Worm (Caenorhabditis elegans) whole organism, L1 larva: ENCODE results near the gene K08D8.9.

Experiments
- C04F5.9 ChIP-seq: sonication (generic microtip); optimal IDR thresholded peaks from 2 replicates; lab custom pipeline; 2016; ENCODE audit warnings: missing genetic modification characterization, missing compliant biosample characterization
- C16A3.4 ChIP-seq: fragments of 150-350 bp; optimal IDR thresholded peaks from 2 replicates; lab custom pipeline; 2014; ENCODE audit warnings: missing biosample characterization, missing genetic modification characterization
- F16B12.6 ChIP-seq: fragments of 150-350 bp; optimal IDR thresholded peaks from 2 replicates; lab custom pipeline; 2014; ENCODE audit warnings: missing biosample characterization, missing genetic modification characterization
- alr-1 ChIP-seq: fragments of 200-800 bp; sonication (Bioruptor generic); optimal IDR thresholded peaks from 2 replicates; lab custom pipeline; 2018; ENCODE audit warnings: borderline replicate concordance, mild to moderate bottlenecking, missing genetic modification characterization, missing compliant biosample characterization
- aly-2 ChIP-seq: fragments of 150-350 bp; optimal IDR thresholded peaks from 2 replicates; lab custom pipeline; 2014; ENCODE audit warnings: missing biosample characterization, missing genetic modification characterization
- ama-1 ChIP-seq: fragments of 150-350 bp; optimal IDR thresholded peaks from 2 replicates; lab custom pipeline; 2014
- ceh-63 ChIP-seq: fragments of 200-800 bp; sonication (Bioruptor generic); optimal IDR thresholded peaks from 2 replicates; lab custom pipeline; 2018; ENCODE audit warnings: mild to moderate bottlenecking, missing genetic modification characterization, missing compliant biosample characterization
- ceh-8 ChIP-seq: fragments of 200-800 bp; sonication (Bioruptor generic); optimal IDR thresholded peaks from 2 replicates; lab custom pipeline; 2018; ENCODE audit warnings: mild to moderate bottlenecking, missing genetic modification characterization, moderate library complexity, missing compliant biosample characterization
- ceh-88 ChIP-seq: fragments of 200-800 bp; sonication (Bioruptor generic); IDR thresholded peaks from 2 replicates; pipeline ENCODE4 v1.3.6; 2022; ENCODE audit warnings: missing genetic modification characterization, missing compliant biosample characterization
- dpl-1 ChIP-seq, 3 experiments: fragments of 150-350 bp in 2 of 3; sonication (generic microtip) in 1 of 3; optimal IDR thresholded peaks; 2 replicates each; lab custom pipeline; 2014 to 2017; ENCODE audit warnings: missing biosample characterization in 3 of 3, missing genetic modification characterization in 3 of 3, missing genetic modification reagents in 3 of 3
- elt-2 ChIP-seq: sonication (generic microtip); optimal IDR thresholded peaks from 2 replicates; lab custom pipeline; 2016; ENCODE audit warnings: missing genetic modification characterization, mild to moderate bottlenecking, inconsistent platforms, missing compliant biosample characterization, missing genetic modification reagents
- ets-5 ChIP-seq: fragments of 200-800 bp; sonication (Bioruptor generic); IDR thresholded peaks from 2 replicates; pipeline ENCODE4 v1.3.6; 2022; ENCODE audit warnings: missing genetic modification characterization, missing compliant biosample characterization
- fkh-4 ChIP-seq: sonication (generic microtip); optimal IDR thresholded peaks from 2 replicates; lab custom pipeline; 2016; ENCODE audit warnings: missing compliant biosample characterization, missing genetic modification characterization, borderline replicate concordance
- fos-1 ChIP-seq: fragments of 150-350 bp; optimal IDR thresholded peaks from 2 replicates; lab custom pipeline; 2014; ENCODE audit warnings: missing biosample characterization, missing genetic modification characterization
- hlh-4 ChIP-seq: sonication (generic microtip); optimal IDR thresholded peaks from 2 replicates; lab custom pipeline; 2016; ENCODE audit warnings: mild to moderate bottlenecking, missing genetic modification characterization, missing compliant biosample characterization
- hpl-2 ChIP-seq: fragments of 150-350 bp; optimal IDR thresholded peaks from 2 replicates; lab custom pipeline; 2014; ENCODE audit warnings: missing biosample characterization, missing genetic modification reagents, missing genetic modification characterization
- irx-1 ChIP-seq: sonication (generic microtip); optimal IDR thresholded peaks from 2 replicates; lab custom pipeline; 2016; ENCODE audit warnings: missing genetic modification characterization, missing compliant biosample characterization
- lin-15B ChIP-seq: fragments of 150-350 bp; sonication (generic microtip); optimal IDR thresholded peaks from 3 replicates; lab custom pipeline; 2014; ENCODE audit warnings: missing biosample characterization, missing genetic modification characterization
- lir-3 ChIP-seq: sonication (generic microtip); optimal IDR thresholded peaks from 2 replicates; lab custom pipeline; 2016; ENCODE audit warnings: mild to moderate bottlenecking, missing genetic modification characterization, moderate library complexity, missing compliant biosample characterization; ENCODE audit not compliant: poor library complexity
- lsy-2 ChIP-seq, 2 experiments: fragments of 150-350 bp; optimal IDR thresholded peaks; 2 replicates each; lab custom pipeline; 2014; ENCODE audit warnings: missing biosample characterization in 2 of 2, missing genetic modification characterization in 2 of 2
- mdl-1 ChIP-seq, 2 experiments: fragments of 150-350 bp; optimal IDR thresholded peaks; 2 replicates each; lab custom pipeline; 2014 to 2017; ENCODE audit warnings: missing biosample characterization in 2 of 2, missing genetic modification characterization in 2 of 2, inconsistent platforms in 1 of 2
- mef-2 ChIP-seq: fragments of 150-350 bp; optimal IDR thresholded peaks from 2 replicates; lab custom pipeline; 2014; ENCODE audit warnings: missing biosample characterization, missing genetic modification characterization
- nhr-11 ChIP-seq: fragments of 150-350 bp; optimal IDR thresholded peaks from 2 replicates; lab custom pipeline; 2014; ENCODE audit warnings: missing biosample characterization, missing genetic modification characterization
- nhr-47 ChIP-seq: sonication (generic microtip); optimal IDR thresholded peaks from 2 replicates; lab custom pipeline; 2016; ENCODE audit warnings: mild to moderate bottlenecking, missing genetic modification characterization, moderate library complexity, missing compliant biosample characterization
- nhr-84 ChIP-seq: sonication (generic microtip); optimal IDR thresholded peaks from 2 replicates; lab custom pipeline; 2017; ENCODE audit warnings: missing biosample characterization, missing genetic modification characterization
- nhr-85 ChIP-seq: sonication (generic microtip); peaks from one replicate; lab custom pipeline; 2016; ENCODE audit warnings: missing genetic modification characterization, inconsistent platforms, missing compliant biosample characterization
- pqm-1 ChIP-seq: sonication (generic microtip); optimal IDR thresholded peaks from 3 replicates; lab custom pipeline; 2017; ENCODE audit warnings: missing biosample characterization, missing genetic modification characterization
- rnt-1 ChIP-seq: sonication (generic microtip); optimal IDR thresholded peaks from 2 replicates; lab custom pipeline; 2016; ENCODE audit warnings: mild to moderate bottlenecking, missing genetic modification characterization, moderate library complexity, missing compliant biosample characterization
- sox-4 ChIP-seq: sonication (generic microtip); optimal IDR thresholded peaks from 2 replicates; lab custom pipeline; 2016; ENCODE audit warnings: missing genetic modification characterization, missing compliant biosample characterization
- sptf-1 ChIP-seq: fragments of 150-350 bp; optimal IDR thresholded peaks from 2 replicates; lab custom pipeline; 2014; ENCODE audit warnings: missing biosample characterization, missing genetic modification characterization
- sup-37 ChIP-seq: fragments of 200-800 bp; sonication (Bioruptor generic); optimal IDR thresholded peaks from 2 replicates; lab custom pipeline; 2018; ENCODE audit warnings: mild to moderate bottlenecking, missing genetic modification characterization, missing compliant biosample characterization
- unc-86 ChIP-seq: sonication (generic microtip); optimal IDR thresholded peaks from 2 replicates; lab custom pipeline; 2016; ENCODE audit warnings: missing genetic modification characterization, missing compliant biosample characterization
- vab-15 ChIP-seq: sonication (generic microtip); optimal IDR thresholded peaks from 2 replicates; lab custom pipeline; 2017; ENCODE audit warnings: missing genotype, mild to moderate bottlenecking, missing genetic modification characterization, missing compliant biosample characterization
- xbp-1 ChIP-seq: sonication (generic microtip); optimal IDR thresholded peaks from 2 replicates; lab custom pipeline; 2016; ENCODE audit warnings: missing genetic modification characterization, missing compliant biosample characterization
- ztf-4 ChIP-seq: fragments of 150-350 bp; optimal IDR thresholded peaks from 2 replicates; lab custom pipeline; 2014; ENCODE audit warnings: missing biosample characterization, missing genetic modification characterization

K08D8.9 gene

DNA sequence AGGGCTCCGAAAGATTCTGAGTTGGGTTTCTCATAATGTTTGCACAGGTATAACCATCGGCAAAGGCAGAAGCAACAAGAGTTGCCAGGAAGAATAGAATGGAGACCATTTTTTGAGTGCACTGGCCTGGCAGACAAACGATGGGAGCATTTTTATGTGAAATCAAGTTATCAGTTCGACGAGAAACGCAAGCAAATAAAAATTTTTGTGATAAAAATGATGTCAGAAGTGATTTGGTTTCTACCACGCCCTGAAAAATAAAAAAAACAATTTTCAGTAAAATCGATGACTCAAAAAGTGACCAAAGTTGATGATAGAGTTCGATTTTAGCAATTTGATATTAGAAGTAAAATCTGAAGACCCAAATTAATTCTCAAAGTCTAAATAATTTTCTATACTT is 10.4 kb downstream of the K08D8.9 start, which contains the start of gene K08D8.4:
Gene K08D8.4 (minus strand): TSS at position 128 of the 400 bp plus-strand sequence.
- peak; percentile 58 for TF ChIP-seq elt-2 (tag; lab: Kevin White, UChicago)
- TF ChIP-seq irx-1 (tag; lab: Kevin White, UChicago) = no peak

DNA sequence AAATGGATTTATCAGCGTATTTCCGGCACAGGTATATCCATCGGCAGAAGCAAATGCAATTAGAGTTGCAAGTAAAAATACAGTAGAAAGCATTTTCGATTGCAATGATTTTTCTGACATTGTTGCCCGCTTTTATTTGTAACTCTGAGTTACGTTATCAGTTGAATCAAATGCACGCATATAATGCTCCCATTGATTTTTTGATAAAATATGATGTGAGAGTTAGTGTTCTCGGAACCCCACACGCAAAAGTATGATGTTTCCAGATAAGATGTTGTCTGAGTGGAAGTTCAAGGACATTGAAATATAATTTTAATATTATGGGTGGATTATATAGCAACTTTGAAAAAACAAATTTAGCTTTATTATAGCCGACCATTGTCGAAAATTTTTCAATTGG is 12.5 kb downstream of the K08D8.9 start, which contains the start of gene K08D8.5:
Gene K08D8.5 (minus strand): TSS at position 140 of the 400 bp plus-strand sequence.
- TF ChIP-seq nhr-84 (tag; lab: Kevin White, UChicago) (no peak), ama-1 (lab: Kevin White, UChicago) (no peak), elt-2 (tag; lab: Kevin White, UChicago) (peak; percentile 84), ztf-4 (tag; lab: Kevin White, UChicago) (no peak), lin-15B (no peak), xbp-1 (tag; lab: Kevin White, UChicago) (no peak)
- TF ChIP-seq, all 84 proteins: peak for 1

ce11 chrIV:12914532-12915019 is 15.1 kb downstream of the K08D8.9 start, which contains the start of gene irg-6:
Gene irg-6 (minus strand): TSS chrIV:12914969.
- no peak for TF ChIP-seq pqm-1 (tag; lab: Kevin White, UChicago)
- TF ChIP-seq nhr-85 (tag; lab: Kevin White, UChicago) = peak; percentile 0

DNA sequence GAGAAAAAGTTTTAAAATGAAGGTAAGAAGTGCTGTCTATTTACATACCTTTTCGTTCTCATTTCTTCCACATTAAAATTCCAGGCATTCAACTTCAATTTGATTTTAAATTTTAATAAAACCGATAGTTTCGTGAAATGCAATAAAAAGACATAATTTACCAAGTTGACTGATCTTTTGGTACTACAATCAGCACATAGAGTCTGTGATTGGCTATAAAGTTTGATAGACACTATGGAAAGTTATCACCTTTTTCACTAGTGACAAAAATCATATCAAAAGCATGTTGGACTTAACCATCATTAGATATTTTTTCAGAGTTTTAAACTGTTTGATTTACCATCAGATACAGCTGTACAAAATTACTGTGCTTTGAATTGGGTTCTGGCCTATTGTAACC is 16.0 kb downstream of the K08D8.9 start, which contains the start of gene srz-15:
Gene srz-15 (plus strand): TSS at position 301 of the 400 bp plus-strand sequence.
- TF ChIP-seq sptf-1 (no peak), ceh-8 (no peak), ceh-63 (GFP tag; lab: Kevin White, UChicago) (no peak), C04F5.9 (tag; lab: Kevin White, UChicago) (no peak)

DNA sequence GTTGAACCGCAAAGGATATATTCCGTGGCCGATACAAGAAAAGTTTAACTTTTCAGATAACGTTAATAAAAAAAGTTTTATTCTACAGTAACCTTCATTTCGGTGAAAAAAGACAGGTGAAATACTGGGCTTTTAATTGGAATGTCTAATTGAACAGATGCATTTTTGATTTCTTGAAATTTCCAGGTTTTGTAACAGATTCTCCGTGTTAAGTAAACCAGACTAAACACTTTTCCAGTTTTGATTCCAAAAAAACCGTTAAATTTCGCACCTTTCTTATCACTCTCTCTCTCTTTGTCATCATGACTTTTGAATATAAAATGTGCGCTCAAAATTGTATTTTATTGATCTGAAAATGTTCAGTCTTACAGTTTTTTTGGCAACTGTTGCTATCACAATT is 18.8 kb downstream of the K08D8.9 start, which contains the start of gene C32H11.3:
Gene C32H11.3 (plus strand): TSS at position 301 of the 400 bp plus-strand sequence.
- TF ChIP-seq pqm-1 (tag; lab: Kevin White, UChicago) (no peak), sup-37 (GFP tag; lab: Kevin White, UChicago) (no peak), ceh-88 (GFP tag; lab: Robert Waterston, UW) (no peak), hlh-4 (tag; lab: Kevin White, UChicago) (peak; percentile 46), dpl-1 (GFP tag; optimal IDR thresholded peaks at IDR 0.05; lab: Kevin White, UChicago) (no peak), elt-2 (tag; lab: Kevin White, UChicago) (no peak)

DNA sequence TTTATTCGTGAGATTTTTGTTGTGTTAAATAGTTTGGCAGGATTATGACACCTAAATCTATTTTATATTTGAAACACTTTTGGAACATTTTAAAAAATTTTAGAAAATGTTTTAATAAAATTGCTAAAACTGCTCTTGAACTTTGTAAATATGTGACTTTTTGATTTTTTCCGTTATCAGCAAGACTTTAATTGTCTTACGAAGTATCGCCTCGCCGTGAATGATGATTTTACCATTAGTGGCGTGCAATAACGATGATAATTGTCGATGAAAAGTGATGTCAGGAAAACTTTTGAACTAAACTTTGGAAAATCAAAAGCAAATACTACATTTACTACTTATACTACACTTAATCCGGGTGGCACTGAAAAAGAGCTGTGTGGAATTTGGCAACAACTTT is 21.1 kb downstream of the K08D8.9 start:
- no peak for TF ChIP-seq ets-5 (GFP tag; lab: Robert Waterston, UW)
- TF ChIP-seq unc-86 = no peak
- no peak for TF ChIP-seq sox-4 (tag; lab: Kevin White, UChicago)
- TF ChIP-seq lir-3 = no peak
- TF ChIP-seq, all 84 proteins: peak for 0

DNA sequence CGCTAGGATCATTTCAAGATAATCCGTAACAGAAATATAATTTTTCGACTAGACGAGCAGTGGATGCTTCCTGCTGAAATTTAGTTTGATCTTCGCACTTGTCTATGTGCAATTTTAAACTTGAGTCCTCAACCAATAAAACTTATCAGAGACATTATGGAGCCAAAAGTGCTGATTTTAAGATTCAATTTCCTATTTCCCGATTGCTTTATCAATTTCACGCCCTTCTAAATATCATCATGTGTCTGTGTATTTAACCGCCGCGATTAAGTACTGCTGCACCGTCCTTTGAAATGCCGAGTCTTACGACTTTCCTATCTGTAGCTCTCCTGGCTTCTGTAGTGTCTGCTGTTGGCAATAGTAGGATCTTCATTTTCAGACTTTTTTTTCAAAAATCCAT is 21.5 kb downstream of the K08D8.9 start, which contains the start of gene C32H11.4:
Gene C32H11.4 (plus strand): TSS at position 238 of the 400 bp plus-strand sequence.
- TF ChIP-seq F16B12.6 (tag; lab: Kevin White, UChicago) (no peak), elt-2 (tag; lab: Kevin White, UChicago) (peak; percentile 89)

DNA sequence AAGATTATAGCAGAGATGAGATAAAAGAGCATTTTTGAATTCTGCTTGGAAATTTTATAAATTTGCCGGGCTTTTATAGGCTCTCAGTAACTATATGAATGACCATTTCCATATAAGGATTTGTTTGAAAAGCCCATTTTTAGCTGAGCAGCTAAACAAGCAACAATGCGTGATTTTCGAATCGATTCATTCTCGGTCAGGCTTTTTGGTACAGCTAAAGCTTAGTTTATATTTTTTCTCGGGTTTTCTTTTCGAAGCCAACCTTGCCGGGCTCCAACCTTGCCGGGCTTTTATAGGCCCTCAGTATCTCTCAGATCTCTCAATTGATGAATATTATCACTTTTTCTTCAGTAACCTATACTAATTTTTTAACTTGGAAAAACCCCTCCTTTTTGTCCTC is 24.8 kb downstream of the K08D8.9 start, which contains the start of gene srlf-4:
Gene srlf-4 (minus strand): TSS at position 101 of the 400 bp plus-strand sequence.
- TF ChIP-seq pqm-1 (tag; lab: Kevin White, UChicago) (no peak), mdl-1 (tag; optimal IDR thresholded peaks at IDR 0.05; lab: Kevin White, UChicago) (no peak), fos-1 (no peak), nhr-11 (no peak), vab-15 (tag; lab: Kevin White, UChicago) (no peak), hpl-2 (GFP tag; lab: Kevin White, UChicago) (no peak), lir-3 (no peak), aly-2 (tag; lab: Kevin White, UChicago) (no peak), alr-1 (tag; lab: Kevin White, UChicago) (no peak), C16A3.4 (no peak), nhr-47 (no peak), ztf-4 (tag; lab: Kevin White, UChicago) (no peak), mef-2 (tag; lab: Kevin White, UChicago) (no peak), sptf-1 (no peak), fkh-4 (tag; lab: Kevin White, UChicago) (no peak), sox-4 (tag; lab: Kevin White, UChicago) (no peak), ets-5 (GFP tag; lab: Robert Waterston, UW) (no peak), rnt-1 (tag; lab: Kevin White, UChicago) (no peak), nhr-85 (tag; lab: Kevin White, UChicago) (no peak), lsy-2 (tag; optimal IDR thresholded peaks at IDR 0.05; lab: Kevin White, UChicago) (no peak)
